Worm (Caenorhabditis elegans): ENCODE data around the gene col-163.

ce11 chrV:20599795-20600194, at the start of gene col-163:
- TF ChIP-seq lin-13 (tag; optimal IDR thresholded peaks at IDR 0.05) (no peak), snpc-4 (tag; optimal IDR thresholded peaks at IDR 0.05) (no peak), mep-1 (tag; optimal IDR thresholded peaks at IDR 0.05) (no peak), cnd-1 (tag; optimal IDR thresholded peaks at IDR 0.05) (no peak), nhr-28 (tag; optimal IDR thresholded peaks at IDR 0.05) (no peak), unc-62 (GFP tag; optimal IDR thresholded peaks at IDR 0.05) (no peak), elt-3 (tag; optimal IDR thresholded peaks at IDR 0.05) (no peak), lsy-2 (tag; optimal IDR thresholded peaks at IDR 0.05) (no peak), unc-39 (tag; optimal IDR thresholded peaks at IDR 0.05) (no peak), pha-4 (tag; optimal IDR thresholded peaks at IDR 0.05) (no peak), blmp-1 (tag; optimal IDR thresholded peaks at IDR 0.05) (no peak), nhr-237 (tag; optimal IDR thresholded peaks at IDR 0.05) (no peak), nhr-12 (tag; optimal IDR thresholded peaks at IDR 0.05) (no peak), drap-1 (GFP tag; optimal IDR thresholded peaks at IDR 0.05) (no peak)

All from whole organism, mixed stage, embryonic.